Worm (Caenorhabditis elegans): ENCODE data around the gene Y17G9B.4.

ce11 chrIV:4763844-4764243 lies 11.9 kb downstream of the Y17G9B.4 start, which contains the start of gene Y17G9B.2:
- TF ChIP-seq ztf-11 (tag; optimal IDR thresholded peaks at IDR 0.05) (no peak), snpc-4 (tag; optimal IDR thresholded peaks at IDR 0.05) (no peak), lin-13 (GFP tag; optimal IDR thresholded peaks at IDR 0.05) (no peak)
